Worm (Caenorhabditis elegans): ENCODE measurements around the gene F26H11.4.

F26H11.4 gene

ce11 chrII:14406117-14406935 lies 2.1 kb upstream of the F26H11.4 start (continued):
- TF ChIP-seq nhr-28 (tag; optimal IDR thresholded peaks at IDR 0.05): peak; percentile 0
- TF ChIP-seq nhr-48 (tag; optimal IDR thresholded peaks at IDR 0.05): no peak
- TF ChIP-seq dmd-6 (GFP tag; IDR thresholded peaks at IDR 0.05): no peak
- no peak for TF ChIP-seq dve-1 (tag; optimal IDR thresholded peaks at IDR 0.05; ENCODE audit: insufficient read depth)
- no peak; the same call in 1 of the 2 replicates for TF ChIP-seq pha-4 (GFP tag; IDR thresholded peaks at IDR 0.05)
- TF ChIP-seq pha-4 (tag; optimal IDR thresholded peaks at IDR 0.05): peak; percentile 83
- TF ChIP-seq T26A8.4 (GFP tag; IDR thresholded peaks at IDR 0.05): peak; percentile 66
- no peak for TF ChIP-seq ztf-11 (tag; optimal IDR thresholded peaks at IDR 0.05)
- no peak for TF ChIP-seq cey-2 (tag; optimal IDR thresholded peaks at IDR 0.05; ENCODE audit: borderline replicate concordance, insufficient read depth)

- TF ChIP-seq mes-2 (tag; optimal IDR thresholded peaks at IDR 0.05; ENCODE audit: poor library complexity, severe bottlenecking) (no peak), zfp-2 (tag; optimal IDR thresholded peaks at IDR 0.05) (no peak), daf-12 (tag; optimal IDR thresholded peaks at IDR 0.05) (no peak), mdl-1 (tag; optimal IDR thresholded peaks at IDR 0.05) (peak in 1 of 2 experiments; percentile 16), daf-19 (GFP tag; conservative IDR thresholded peaks at IDR 0.05) (no peak), nhr-76 (tag; optimal IDR thresholded peaks at IDR 0.05) (no peak), fkh-10 (GFP tag; optimal IDR thresholded peaks at IDR 0.05) (no peak), ZK337.2 (GFP tag; IDR thresholded peaks at IDR 0.05) (no peak), D1046.2 (GFP tag; IDR thresholded peaks at IDR 0.05) (0 out of 2 replicates have a peak, but pooled peaks have one; percentile 9), F37D6.2 (tag; optimal IDR thresholded peaks at IDR 0.05) (no peak), ceh-20 (GFP tag; IDR thresholded peaks at IDR 0.05) (no peak), hlh-11 (tag; optimal IDR thresholded peaks at IDR 0.05) (peak; percentile 63), saeg-2 (GFP tag; IDR thresholded peaks at IDR 0.05) (peak; percentile 76), fos-1 (tag; optimal IDR thresholded peaks at IDR 0.05) (no peak), ceh-82 (tag; optimal IDR thresholded peaks at IDR 0.05) (no peak), mdt-29 (GFP tag; IDR thresholded peaks at IDR 0.05) (0 out of 2 replicates have a peak, but pooled peaks have one; percentile 14), nhr-237 (tag; optimal IDR thresholded peaks at IDR 0.05) (no peak), dmd-6 (GFP tag; IDR thresholded peaks at IDR 0.05) (no peak), nhr-42 (GFP tag; IDR thresholded peaks at IDR 0.05) (peak; percentile 88), nhr-41 (GFP tag; IDR thresholded peaks at IDR 0.05) (no peak), ctbp-1 (GFP tag; IDR thresholded peaks at IDR 0.05) (0 out of 2 replicates have a peak, but pooled peaks have one; percentile 62), php-3 (GFP tag; IDR thresholded peaks at IDR 0.05) (peak; percentile 84), ceh-28 (tag; optimal IDR thresholded peaks at IDR 0.05) (no peak), dpl-1 (GFP tag; optimal IDR thresholded peaks at IDR 0.05) (peak; percentile 31), lin-1 (GFP tag; IDR thresholded peaks at IDR 0.05) (peak; percentile 54; the same call in 1 of the 2 replicates), unc-130 (GFP tag; optimal IDR thresholded peaks at IDR 0.05) (no peak), egl-27 (tag; optimal IDR thresholded peaks at IDR 0.05) (no peak), skn-1 (tag; optimal IDR thresholded peaks at IDR 0.05) (no peak), T20F7.1 (GFP tag; optimal IDR thresholded peaks at IDR 0.05) (no peak), hif-1 (tag; optimal IDR thresholded peaks at IDR 0.05) (peak in 1 of 2 experiments; percentile 48), lin-15B (tag; optimal IDR thresholded peaks at IDR 0.05) (no peak), sdz-12 (GFP tag; optimal IDR thresholded peaks at IDR 0.05) (no peak), zip-2 (tag; optimal IDR thresholded peaks at IDR 0.05) (peak; percentile 38), nhr-10 (tag; optimal IDR thresholded peaks at IDR 0.05) (no peak), F26F4.8 (GFP tag; conservative IDR thresholded peaks at IDR 0.05) (no peak), zfp-3 (GFP tag; conservative IDR thresholded peaks at IDR 0.05) (peak; percentile 86), nhr-102 (tag; optimal IDR thresholded peaks at IDR 0.05) (peak; percentile 70), pqm-1 (tag; optimal IDR thresholded peaks at IDR 0.05) (no peak), cey-2 (tag; optimal IDR thresholded peaks at IDR 0.05; ENCODE audit: borderline replicate concordance, insufficient read depth) (no peak)
These were observed 811 bp upstream of the F26H11.4 start for ce11 chrII:14407332-14408270.
